Fruit fly (Drosophila melanogaster) whole organism, embryonic: ENCODE data around the gene CG42529.
A peak's percentile ranks its signal among the peaks of the same experiment; 100 is the strongest.

ENCODE experiments used
- Ada2b ChIP-seq: fragments of 200-800 bp; sonication (Bioruptor generic); IDR thresholded peaks from 2 replicates; pipeline ENCODE4 v1.3.6; 2022; ENCODE audit warnings: missing biosample characterization, missing genetic modification characterization
- Atf3 ChIP-seq: fragments of 200-800 bp; sonication (Bioruptor generic); optimal IDR thresholded peaks from 3 replicates; lab custom pipeline; 2016; ENCODE audit warnings: missing biosample characterization, missing genetic modification characterization
- BEAF-32 ChIP-seq: fragments of 200-800 bp; sonication (Bioruptor generic); optimal IDR thresholded peaks from 3 replicates; lab custom pipeline; 2017; ENCODE audit warnings: missing biosample characterization, missing genetic modification characterization, mild to moderate bottlenecking, moderate library complexity, missing genetic modification reagents
- CG12219 ChIP-seq: fragments of 200-800 bp; sonication (Bioruptor generic); optimal IDR thresholded peaks from 3 replicates; lab custom pipeline; 2018; ENCODE audit warnings: missing biosample characterization, mild to moderate bottlenecking, missing genetic modification characterization
- CG12236 ChIP-seq: fragments of 200-800 bp; sonication (Bioruptor generic); optimal IDR thresholded peaks from 2 replicates; lab custom pipeline; 2016; ENCODE audit warnings: missing biosample characterization, missing genetic modification characterization
- CG1233 ChIP-seq: fragments of 200-800 bp; sonication (Bioruptor generic); optimal IDR thresholded peaks from 4 replicates; lab custom pipeline; 2018; ENCODE audit warnings: missing biosample characterization, mild to moderate bottlenecking, missing genetic modification characterization
- CG15269 ChIP-seq: fragments of 200-800 bp; sonication (Bioruptor generic); optimal IDR thresholded peaks from 2 replicates; lab custom pipeline; 2018; ENCODE audit warnings: missing biosample characterization, mild to moderate bottlenecking, missing genetic modification characterization, moderate library complexity
- CG15601 ChIP-seq: fragments of 200-800 bp; sonication (Bioruptor generic); optimal IDR thresholded peaks from 3 replicates; lab custom pipeline; 2019; ENCODE audit warnings: missing biosample characterization, mild to moderate bottlenecking, missing genetic modification characterization, moderate library complexity
- CG1603 ChIP-seq: fragments of 200-800 bp; sonication (Bioruptor generic); optimal IDR thresholded peaks from 2 replicates; lab custom pipeline; 2019; ENCODE audit warnings: missing biosample characterization, mild to moderate bottlenecking, missing genetic modification characterization, moderate library complexity
- CG17361 ChIP-seq: fragments of 200-800 bp; sonication (Bioruptor generic); IDR thresholded peaks from 3 replicates; pipeline ENCODE4 v1.3.6; 2022; ENCODE audit warnings: missing biosample characterization, missing genetic modification characterization
- CG18764 ChIP-seq: fragments of 200-800 bp; sonication (Bioruptor generic); optimal IDR thresholded peaks from 3 replicates; lab custom pipeline; 2016; ENCODE audit warnings: missing biosample characterization, missing genetic modification characterization
- CG2129 ChIP-seq: fragments of 200-800 bp; sonication (Bioruptor generic); IDR thresholded peaks from 2 replicates; pipeline ENCODE4 v1.3.6; 2022; ENCODE audit warnings: missing biosample characterization, missing genetic modification characterization; ENCODE audit not compliant: partially characterized antibody
- CG2199 ChIP-seq: fragments of 200-800 bp; sonication (Bioruptor generic); IDR thresholded peaks from 3 replicates; pipeline ENCODE4 v1.3.6; 2022; ENCODE audit warnings: missing biosample characterization, missing genetic modification characterization
- CG2202 ChIP-seq: fragments of 200-800 bp; sonication (Bioruptor generic); optimal IDR thresholded peaks from 2 replicates; lab custom pipeline; 2018; ENCODE audit warnings: missing biosample characterization, mild to moderate bottlenecking, missing genetic modification characterization
- CG3847 ChIP-seq: fragments of 200-800 bp; sonication (Bioruptor generic); IDR thresholded peaks from 2 replicates; pipeline ENCODE4 v1.3.6; 2022; ENCODE audit warnings: missing biosample characterization, missing genetic modification characterization
- CG4282 ChIP-seq: fragments of 200-800 bp; sonication (Bioruptor generic); optimal IDR thresholded peaks from 2 replicates; lab custom pipeline; 2016; ENCODE audit warnings: missing biosample characterization, missing genetic modification characterization
- CG5180 ChIP-seq: fragments of 200-800 bp; sonication (Bioruptor generic); optimal IDR thresholded peaks from 3 replicates; lab custom pipeline; 2017; ENCODE audit warnings: missing biosample characterization, missing genetic modification characterization, mild to moderate bottlenecking, moderate library complexity, missing genetic modification reagents
- CG5953 ChIP-seq: fragments of 200-800 bp; sonication (Bioruptor generic); IDR thresholded peaks from 2 replicates; pipeline ENCODE4 v1.3.6; 2022; ENCODE audit warnings: missing biosample characterization, missing genetic modification characterization
- CG6654 ChIP-seq: fragments of 200-800 bp; sonication (Bioruptor generic); optimal IDR thresholded peaks from 2 replicates; lab custom pipeline; 2017; ENCODE audit warnings: missing biosample characterization, mild to moderate bottlenecking, missing genetic modification characterization
- CG7556 ChIP-seq: fragments of 200-800 bp; sonication (Bioruptor generic); optimal IDR thresholded peaks from 2 replicates; lab custom pipeline; 2017; ENCODE audit warnings: missing biosample characterization, mild to moderate bottlenecking, missing genetic modification characterization
- CG7987 ChIP-seq: fragments of 200-800 bp; sonication (Bioruptor generic); optimal IDR thresholded peaks from 2 replicates; lab custom pipeline; 2018; ENCODE audit warnings: missing biosample characterization, mild to moderate bottlenecking, missing genetic modification characterization, moderate library complexity
- CG8478 ChIP-seq: fragments of >200 bp; optimal IDR thresholded peaks from 2 replicates; lab custom pipeline; 2018
- CG9215 ChIP-seq: fragments of 200-800 bp; sonication (Bioruptor generic); IDR thresholded peaks from 2 replicates; pipeline ENCODE4 v1.3.6; 2022; ENCODE audit warnings: missing biosample characterization, missing genetic modification characterization
- Deaf1 ChIP-seq: fragments of 200-800 bp; optimal IDR thresholded peaks from 3 replicates; lab custom pipeline; 2019; ENCODE audit warnings: missing biosample characterization, mild to moderate bottlenecking, missing genetic modification characterization, moderate library complexity
- Doc3 ChIP-seq: fragments of 200-800 bp; sonication (Bioruptor generic); IDR thresholded peaks from 3 replicates; pipeline ENCODE4 v1.3.6; 2022; ENCODE audit warnings: missing biosample characterization, missing genetic modification characterization; ENCODE audit not compliant: partially characterized antibody
- E2f2 ChIP-seq: fragments of 200-800 bp; sonication (Bioruptor generic); IDR thresholded peaks from 2 replicates; pipeline ENCODE4 v1.3.6; 2022; ENCODE audit warnings: missing biosample characterization, missing genetic modification characterization
- Ets97D ChIP-seq: fragments of 200-800 bp; sonication (Bioruptor generic); optimal IDR thresholded peaks from 3 replicates; lab custom pipeline; 2016; ENCODE audit warnings: missing biosample characterization, missing genetic modification characterization
- HmgD ChIP-seq: fragments of 200-800 bp; sonication (Bioruptor generic); optimal IDR thresholded peaks from 3 replicates; lab custom pipeline; 2016; ENCODE audit warnings: missing biosample characterization, missing genetic modification characterization
- Hsf ChIP-seq: fragments of 200-800 bp; sonication (Bioruptor generic); optimal IDR thresholded peaks from 3 replicates; lab custom pipeline; 2016; ENCODE audit warnings: missing biosample characterization, missing genetic modification characterization
- MESR4 ChIP-seq: fragments of 200-800 bp; sonication (Bioruptor generic); optimal IDR thresholded peaks from 2 replicates; lab custom pipeline; 2018; ENCODE audit warnings: missing biosample characterization, mild to moderate bottlenecking, missing genetic modification characterization, moderate library complexity
- Optix ChIP-seq: fragments of 200-800 bp; sonication (Bioruptor generic); IDR thresholded peaks from 3 replicates; pipeline ENCODE4 v1.3.6; 2022; ENCODE audit warnings: missing biosample characterization, missing genetic modification characterization
- Scr ChIP-seq: fragments of 200-800 bp; sonication (Bioruptor generic); IDR thresholded peaks from 2 replicates; pipeline ENCODE4 v1.3.6; 2022; ENCODE audit warnings: missing biosample characterization, missing genetic modification characterization; ENCODE audit not compliant: partially characterized antibody
- Sry-β ChIP-seq: fragments of 200-800 bp; sonication (Bioruptor generic); optimal IDR thresholded peaks from 2 replicates; lab custom pipeline; 2018; ENCODE audit warnings: missing biosample characterization, mild to moderate bottlenecking, missing genetic modification characterization, moderate library complexity
- Ssrp ChIP-seq: fragments of 200-800 bp; sonication (Bioruptor generic); optimal IDR thresholded peaks from 2 replicates; lab custom pipeline; 2018; ENCODE audit warnings: missing biosample characterization, mild to moderate bottlenecking, missing genetic modification characterization, moderate library complexity
- Xbp1 ChIP-seq: fragments of 200-800 bp; sonication (Bioruptor generic); optimal IDR thresholded peaks from 3 replicates; lab custom pipeline; 2016; ENCODE audit warnings: missing biosample characterization, mild to moderate bottlenecking, missing genetic modification characterization
- abd-A ChIP-seq: fragments of 200-800 bp; sonication (Bioruptor generic); optimal IDR thresholded peaks from 3 replicates; lab custom pipeline; 2019; ENCODE audit warnings: missing biosample characterization, mild to moderate bottlenecking, missing genetic modification characterization, moderate library complexity
- bab2 ChIP-seq: fragments of 200-800 bp; sonication (Bioruptor generic); optimal IDR thresholded peaks from 2 replicates; lab custom pipeline; 2016; ENCODE audit warnings: missing biosample characterization, missing genetic modification characterization
- bcd ChIP-seq: fragments of 200-800 bp; sonication (Bioruptor generic); optimal IDR thresholded peaks from 2 replicates; lab custom pipeline; 2017; ENCODE audit warnings: missing biosample characterization, mild to moderate bottlenecking, missing genetic modification characterization
- btn ChIP-seq: fragments of 200-800 bp; sonication (Bioruptor generic); optimal IDR thresholded peaks from 2 replicates; lab custom pipeline; 2016; ENCODE audit warnings: missing biosample characterization, missing genetic modification characterization
- cas ChIP-seq: fragments of 200-800 bp; sonication (Bioruptor generic); IDR thresholded peaks from 2 replicates; pipeline ENCODE4 v1.3.6; 2022; ENCODE audit warnings: missing biosample characterization, missing genetic modification characterization
- chn ChIP-seq: fragments of 200-800 bp; sonication (Bioruptor generic); optimal IDR thresholded peaks from 2 replicates; lab custom pipeline; 2016; ENCODE audit warnings: missing biosample characterization, missing genetic modification characterization
- corto ChIP-seq: fragments of 200-800 bp; sonication (Bioruptor generic); optimal IDR thresholded peaks from 2 replicates; lab custom pipeline; 2016; ENCODE audit warnings: missing biosample characterization, mild to moderate bottlenecking, missing genetic modification characterization, moderate library complexity
- crp ChIP-seq, 2 experiments: fragments of 200-800 bp; sonication (Bioruptor generic); optimal IDR thresholded peaks; 2 replicates in 1 of 2; 3 replicates in 1 of 2; lab custom pipeline; 2017; ENCODE audit warnings: missing biosample characterization in 2 of 2, missing genetic modification characterization in 2 of 2, mild to moderate bottlenecking in 1 of 2, moderate library complexity in 1 of 2
- gfzf ChIP-seq: fragments of 200-800 bp; sonication (Bioruptor generic); optimal IDR thresholded peaks from 2 replicates; lab custom pipeline; 2016; ENCODE audit warnings: missing biosample characterization, mild to moderate bottlenecking, missing genetic modification characterization, moderate library complexity
- gsb-n ChIP-seq: fragments of 200-800 bp; sonication (Bioruptor generic); optimal IDR thresholded peaks from 3 replicates; lab custom pipeline; 2018; ENCODE audit warnings: missing biosample characterization, mild to moderate bottlenecking, missing genetic modification characterization
- hbn ChIP-seq: fragments of 200-800 bp; sonication (Bioruptor generic); IDR thresholded peaks from 2 replicates; pipeline ENCODE4 v1.3.6; 2022; ENCODE audit warnings: missing biosample characterization, missing genetic modification characterization; ENCODE audit not compliant: partially characterized antibody
- kah ChIP-seq: fragments of 200-800 bp; sonication (Bioruptor generic); optimal IDR thresholded peaks from 2 replicates; lab custom pipeline; 2018; ENCODE audit warnings: missing biosample characterization, mild to moderate bottlenecking, missing genetic modification characterization
- row ChIP-seq: fragments of 200-800 bp; sonication (Bioruptor generic); IDR thresholded peaks from 3 replicates; pipeline ENCODE4 v1.3.6; 2022; ENCODE audit warnings: missing biosample characterization, missing genetic modification characterization
- sob ChIP-seq: fragments of 200-800 bp; sonication (Bioruptor generic); IDR thresholded peaks from 2 replicates; pipeline ENCODE4 v1.3.6; 2022; ENCODE audit warnings: missing biosample characterization, missing genetic modification characterization
- ttk ChIP-seq: fragments of 200-800 bp; sonication (Bioruptor generic); IDR thresholded peaks from 2 replicates; pipeline ENCODE4 v2.1.2; 2022; ENCODE audit warnings: missing biosample characterization, missing genetic modification characterization
- wek ChIP-seq: fragments of 200-800 bp; sonication (Bioruptor generic); optimal IDR thresholded peaks from 3 replicates; lab custom pipeline; 2018; ENCODE audit warnings: missing biosample characterization, mild to moderate bottlenecking, missing genetic modification characterization, moderate library complexity

The CG42529 gene

dm6 chr3L:19694156-19694643 is 34.6 kb upstream of the CG42529 start (continued):
- no peak for TF ChIP-seq CG4282
- no peak for TF ChIP-seq ttk (GFP tag; lab: Robert Waterston, UW)
- no peak for TF ChIP-seq bcd (GFP tag; lab: Kevin White, UChicago)
- peak; percentile 7 for TF ChIP-seq Deaf1 (tag; lab: Kevin White, UChicago)
- no peak for TF ChIP-seq Ada2b (GFP tag; lab: Robert Waterston, UW)
- TF ChIP-seq CG3847 (GFP tag; lab: Robert Waterston, UW), result no peak
- TF ChIP-seq Ssrp (tag; lab: Kevin White, UChicago), result no peak
- peak; percentile 26 for TF ChIP-seq CG15269 (tag; lab: Kevin White, UChicago)
- no peak for TF ChIP-seq CG7556
- peak; percentile 22 for TF ChIP-seq CG1603 (tag; lab: Kevin White, UChicago)
- TF ChIP-seq Scr (GFP tag; lab: Robert Waterston, UW), result no peak
- TF ChIP-seq gsb-n (tag; lab: Kevin White, UChicago), result peak; percentile 64
- no peak for TF ChIP-seq Atf3 (GFP tag; lab: Kevin White, UChicago)
- no peak for TF ChIP-seq CG6654 (GFP tag; lab: Kevin White, UChicago)
- TF ChIP-seq CG17361 (GFP tag; lab: Robert Waterston, UW), result peak; percentile 16; the same call in 1 of the 3 replicates
- no peak for TF ChIP-seq CG8478 (lab: Kevin White, UChicago)
- no peak for TF ChIP-seq bab2 (GFP tag; lab: Kevin White, UChicago)
- peak; percentile 11 for TF ChIP-seq CG1233
- peak; percentile 74 for TF ChIP-seq abd-A (tag; lab: Kevin White, UChicago)
- no peak for TF ChIP-seq chn
- TF ChIP-seq HmgD (GFP tag; lab: Kevin White, UChicago), result no peak
- no peak for TF ChIP-seq MESR4 (GFP tag; lab: Kevin White, UChicago)
- TF ChIP-seq CG9215 (GFP tag; lab: Robert Waterston, UW), result no peak
- TF ChIP-seq btn (GFP tag; lab: Kevin White, UChicago), result no peak
- TF ChIP-seq sob (GFP tag; lab: Robert Waterston, UW), result no peak
- TF ChIP-seq CG18764 (GFP tag; lab: Kevin White, UChicago), result no peak
- no peak for TF ChIP-seq Hsf (GFP tag; lab: Kevin White, UChicago)
- TF ChIP-seq kah, result no peak
- TF ChIP-seq corto (GFP tag; lab: Kevin White, UChicago), result no peak
- no peak for TF ChIP-seq BEAF-32
- TF ChIP-seq Ets97D (GFP tag; lab: Kevin White, UChicago), result no peak
- TF ChIP-seq Xbp1, result no peak
- peak; percentile 57 for TF ChIP-seq CG2202
- TF ChIP-seq wek (GFP tag; lab: Kevin White, UChicago), result peak; percentile 5
- no peak for TF ChIP-seq hbn
- TF ChIP-seq Optix, result no peak
- TF ChIP-seq CG7987 (GFP tag; lab: Kevin White, UChicago), result peak; percentile 36
- TF ChIP-seq CG2129, result no peak
- TF ChIP-seq Sry-β (GFP tag; lab: Kevin White, UChicago), result peak; percentile 26
- TF ChIP-seq CG12219 (GFP tag; lab: Kevin White, UChicago), result no peak
- TF ChIP-seq CG12236, result no peak
- no peak for TF ChIP-seq Doc3 (GFP tag; lab: Robert Waterston, UW)
- no peak for TF ChIP-seq E2f2 (GFP tag; lab: Robert Waterston, UW)
- TF ChIP-seq CG5953 (GFP tag; lab: Robert Waterston, UW), result no peak
- no peak for TF ChIP-seq crp (GFP tag; optimal IDR thresholded peaks at IDR 0.05; lab: Kevin White, UChicago)
- TF ChIP-seq row, result no peak
- no peak for TF ChIP-seq cas
- TF ChIP-seq gfzf (GFP tag; lab: Kevin White, UChicago), result no peak
- no peak for TF ChIP-seq CG2199 (GFP tag; lab: Robert Waterston, UW)
- TF ChIP-seq CG15601 (tag; lab: Kevin White, UChicago), result peak; percentile 22
- no peak for TF ChIP-seq CG5180
